Fruit fly (Drosophila melanogaster): ENCODE measurements around the gene CG18823.
A peak's percentile ranks its signal among the peaks of the same experiment; 100 is the strongest.

The CG18823 gene

dm6 chrX:947450-948284, 42.7 kb upstream of the CG18823 start, which contains the start of gene CG3699 (continued):
- 0 out of 2 replicates have a peak, but pooled peaks have one; percentile 31 for TF ChIP-seq ham (GFP tag; IDR thresholded peaks at IDR 0.05)
- 0 out of 2 replicates have a peak, but pooled peaks have one; percentile 25 for TF ChIP-seq rib (GFP tag; IDR thresholded peaks at IDR 0.05)
- peak; percentile 20 for TF ChIP-seq CG6813 (GFP tag; optimal IDR thresholded peaks at IDR 0.05)
- peak; percentile 32; the same call in 1 of the 2 replicates for TF ChIP-seq lmd (GFP tag; IDR thresholded peaks at IDR 0.05)
- no peak for TF ChIP-seq CG11560 (tag; IDR thresholded peaks at IDR 0.05)
- peak; percentile 67 for TF ChIP-seq CG15269 (tag; optimal IDR thresholded peaks at IDR 0.05)
- no peak for TF ChIP-seq NC2β (GFP tag; optimal IDR thresholded peaks at IDR 0.05)
- peak; percentile 16 for TF ChIP-seq pnt (GFP tag; optimal IDR thresholded peaks at IDR 0.05)
- TF ChIP-seq CG4404 (GFP tag; IDR thresholded peaks at IDR 0.05): no peak
- no peak for TF ChIP-seq E2f1 (GFP tag; IDR thresholded peaks at IDR 0.05)
- no peak for TF ChIP-seq CG16813 (GFP tag; IDR thresholded peaks at IDR 0.05; ENCODE audit: partially characterized antibody)
- no peak for TF ChIP-seq CG1529 (GFP tag; optimal IDR thresholded peaks at IDR 0.05)
- no peak for TF ChIP-seq pb (GFP tag; optimal IDR thresholded peaks at IDR 0.05)
- peak; percentile 52 for TF ChIP-seq Ptx1 (GFP tag; IDR thresholded peaks at IDR 0.05)
- TF ChIP-seq CG11085 (GFP tag; IDR thresholded peaks at IDR 0.05): no peak

- peak; percentile 40; the same call in 2 of the 4 replicates for TF ChIP-seq Gug (GFP tag; IDR thresholded peaks at IDR 0.05)
- peak; percentile 3 for TF ChIP-seq Oli (tag; optimal IDR thresholded peaks at IDR 0.05)
- TF ChIP-seq CG2889 (GFP tag; IDR thresholded peaks at IDR 0.05): 0 out of 3 replicates have a peak, but pooled peaks have one; percentile 32
- peak; percentile 79 for TF ChIP-seq grau (tag; optimal IDR thresholded peaks at IDR 0.05)
- TF ChIP-seq sim (GFP tag; IDR thresholded peaks at IDR 0.05): no peak
- peak; percentile 6 for TF ChIP-seq HmgZ (tag; optimal IDR thresholded peaks at IDR 0.05)
- TF ChIP-seq fru (optimal IDR thresholded peaks at IDR 0.05): no peak
- peak; percentile 5 for TF ChIP-seq unpg (GFP tag; optimal IDR thresholded peaks at IDR 0.05)
- no peak for TF ChIP-seq toy (GFP tag; IDR thresholded peaks at IDR 0.05)
- no peak for TF ChIP-seq CG18619 (GFP tag; optimal IDR thresholded peaks at IDR 0.05)
- no peak for TF ChIP-seq pan (optimal IDR thresholded peaks at IDR 0.05)
- peak in 1 of 2 experiments; percentile 38 for TF ChIP-seq pan (GFP tag; optimal IDR thresholded peaks at IDR 0.05 in 1 of 2, IDR thresholded peaks at IDR 0.05 in 1 of 2)
- TF ChIP-seq Med (GFP tag): peak; percentile 90
- TF ChIP-seq Deaf1 (tag; optimal IDR thresholded peaks at IDR 0.05): no peak
- TF ChIP-seq CG9817 (tag; optimal IDR thresholded peaks at IDR 0.05): peak; percentile 18
- TF ChIP-seq fu2 (GFP tag; optimal IDR thresholded peaks at IDR 0.05): peak; percentile 13
- peak; percentile 68 for TF ChIP-seq Ets65A (GFP tag)
- peak; percentile 26; the same call in 1 of the 2 replicates for TF ChIP-seq sob (GFP tag; IDR thresholded peaks at IDR 0.05)
- TF ChIP-seq gro (GFP tag; optimal IDR thresholded peaks at IDR 0.05): peak; percentile 2
- TF ChIP-seq dimm (GFP tag; IDR thresholded peaks at IDR 0.05): no peak
- TF ChIP-seq CG15514 (GFP tag; optimal IDR thresholded peaks at IDR 0.05): peak; percentile 27
- TF ChIP-seq HLH54F (GFP tag; optimal IDR thresholded peaks at IDR 0.05): no peak
- TF ChIP-seq CG7839 (tag; optimal IDR thresholded peaks at IDR 0.05): peak; percentile 34
- 0 out of 2 replicates have a peak, but pooled peaks have one; percentile 17 for TF ChIP-seq Taf1 (GFP tag; IDR thresholded peaks at IDR 0.05)
- TF ChIP-seq prd (optimal IDR thresholded peaks at IDR 0.05): no peak
- peak; percentile 34; the same call in 1 of the 3 replicates for TF ChIP-seq prd (GFP tag; IDR thresholded peaks at IDR 0.05)
- TF ChIP-seq Antp (GFP tag; optimal IDR thresholded peaks at IDR 0.05): peak; percentile 45
- no peak for TF ChIP-seq ara (GFP tag; IDR thresholded peaks at IDR 0.05)
- peak; percentile 38; the same call in 1 of the 2 replicates for TF ChIP-seq CG9215 (GFP tag; IDR thresholded peaks at IDR 0.05)
- TF ChIP-seq Sox100B (GFP tag; optimal IDR thresholded peaks at IDR 0.05): no peak
- no peak for TF ChIP-seq CG6813 (GFP tag; optimal IDR thresholded peaks at IDR 0.05)
- peak; percentile 68 for TF ChIP-seq dysf (GFP tag; IDR thresholded peaks at IDR 0.05)
- no peak for TF ChIP-seq wor (GFP tag; IDR thresholded peaks at IDR 0.05)
- 0 out of 2 replicates have a peak, but pooled peaks have one; percentile 5 for TF ChIP-seq Adf1 (GFP tag; IDR thresholded peaks at IDR 0.05)
- 0 out of 2 replicates have a peak, but pooled peaks have one; percentile 19 for TF ChIP-seq HLH3B (GFP tag; IDR thresholded peaks at IDR 0.05)
- peak; percentile 19 for TF ChIP-seq Meics (GFP tag; optimal IDR thresholded peaks at IDR 0.05)
- peak; percentile 7 for TF ChIP-seq CG1603 (tag; optimal IDR thresholded peaks at IDR 0.05)
These were observed 42.1 kb upstream of the CG18823 start for dm6 chrX:948285-948556.
